Worm (Caenorhabditis elegans) whole organism, mixed stage, embryonic: ENCODE results near the gene C29E4.13.

Source experiments
- bed-3 ChIP-seq: fragments of 200-800 bp; sonication (Bioruptor generic); optimal IDR thresholded peaks from 3 replicates; lab custom pipeline; 2018; ENCODE audit warnings: mild to moderate bottlenecking, missing genetic modification characterization, moderate library complexity, missing compliant biosample characterization
- blmp-1 ChIP-seq: fragments of 150-350 bp; optimal IDR thresholded peaks from 2 replicates; lab custom pipeline; 2014; ENCODE audit warnings: missing biosample characterization, missing genetic modification characterization
- cnd-1 ChIP-seq: fragments of 200-800 bp; sonication (Bioruptor generic); optimal IDR thresholded peaks from 2 replicates; lab custom pipeline; 2018; ENCODE audit warnings: mild to moderate bottlenecking, missing genetic modification characterization, missing compliant biosample characterization
- elt-1 ChIP-seq: sonication (generic microtip); optimal IDR thresholded peaks from 2 replicates; lab custom pipeline; 2017; ENCODE audit warnings: missing genetic modification characterization, mild to moderate bottlenecking, missing compliant biosample characterization, antibody characterized with exemption, moderate library complexity, borderline replicate concordance; ENCODE audit not compliant: insufficient read depth
- lin-13 ChIP-seq: fragments of 150-350 bp; optimal IDR thresholded peaks from 2 replicates; lab custom pipeline; 2014; ENCODE audit warnings: missing biosample characterization, missing genetic modification characterization
- mab-5 ChIP-seq: fragments of 150-350 bp; optimal IDR thresholded peaks from 2 replicates; lab custom pipeline; 2014; ENCODE audit warnings: missing biosample characterization, missing genetic modification characterization
- nhr-12 ChIP-seq: fragments of 150-350 bp; optimal IDR thresholded peaks from 2 replicates; lab custom pipeline; 2014; ENCODE audit warnings: missing biosample characterization, missing genetic modification characterization
- nhr-237 ChIP-seq: fragments of 150-350 bp; optimal IDR thresholded peaks from 2 replicates; lab custom pipeline; 2014; ENCODE audit warnings: missing biosample characterization, missing genetic modification characterization
- pha-4 ChIP-seq: fragments of 150-350 bp; optimal IDR thresholded peaks from 2 replicates; lab custom pipeline; 2018; ENCODE audit warnings: missing biosample characterization, missing genetic modification reagents, missing genetic modification characterization
- snpc-4 ChIP-seq: fragments of 150-350 bp; optimal IDR thresholded peaks from 2 replicates; lab custom pipeline; 2014; ENCODE audit warnings: missing biosample characterization, missing genetic modification characterization
- sptf-1 ChIP-seq: sonication (generic microtip); optimal IDR thresholded peaks from 2 replicates; lab custom pipeline; 2017; ENCODE audit warnings: mild to moderate bottlenecking, missing genetic modification characterization, moderate library complexity, missing compliant biosample characterization
- unc-62 ChIP-seq: fragments of 150-350 bp; optimal IDR thresholded peaks from 2 replicates; lab custom pipeline; 2014; ENCODE audit warnings: missing biosample characterization, missing genetic modification reagents, missing genetic modification characterization
- ztf-11 ChIP-seq: fragments of 150-350 bp; optimal IDR thresholded peaks from 2 replicates; lab custom pipeline; 2014; ENCODE audit warnings: missing biosample characterization, missing genetic modification characterization

ce11 chrIII:7941417-7941816 lies 12.9 kb upstream of the C29E4.13 start, which contains the start of gene kle-2:
- TF ChIP-seq snpc-4 (tag; lab: Kevin White, UChicago) = no peak
- TF ChIP-seq bed-3 (GFP tag; lab: Kevin White, UChicago) = no peak
- no peak for TF ChIP-seq nhr-12
- TF ChIP-seq pha-4 (tag; lab: Kevin White, UChicago) = no peak
- TF ChIP-seq unc-62 (GFP tag; lab: Kevin White, UChicago) = no peak
- no peak for TF ChIP-seq cnd-1 (tag; lab: Kevin White, UChicago)
- TF ChIP-seq nhr-237 (tag; lab: Kevin White, UChicago) = no peak
- no peak for TF ChIP-seq mab-5 (tag; lab: Kevin White, UChicago)
- TF ChIP-seq ztf-11 (tag; lab: Kevin White, UChicago) = no peak
- no peak for TF ChIP-seq lin-13
- no peak for TF ChIP-seq sptf-1 (tag; lab: Kevin White, UChicago)
- TF ChIP-seq blmp-1 (tag; lab: Kevin White, UChicago) = no peak
- TF ChIP-seq elt-1 (tag; lab: Kevin White, UChicago) = no peak
